Worm (Caenorhabditis elegans) whole organism, early embryonic: ENCODE measurements around the gene msp-142.

Source experiments
- B0310.2 ChIP-seq: sonication (generic microtip); optimal IDR thresholded peaks from 2 replicates; lab custom pipeline; 2016; ENCODE audit warnings: mild to moderate bottlenecking, missing genetic modification characterization, missing compliant biosample characterization
- F13C5.2 ChIP-seq: sonication (generic microtip); optimal IDR thresholded peaks from 2 replicates; lab custom pipeline; 2017; ENCODE audit warnings: mild to moderate bottlenecking, missing genetic modification characterization, inconsistent platforms, missing compliant biosample characterization
- aly-1 ChIP-seq: sonication (generic microtip); optimal IDR thresholded peaks from 2 replicates; lab custom pipeline; 2016; ENCODE audit warnings: missing genetic modification characterization, missing compliant biosample characterization
- ama-1 ChIP-seq: fragments of 150-350 bp; optimal IDR thresholded peaks from 2 replicates; lab custom pipeline; 2014
- ceh-13 ChIP-seq: fragments of 200-800 bp; sonication (Bioruptor generic); optimal IDR thresholded peaks from 2 replicates; lab custom pipeline; 2018; ENCODE audit warnings: mild to moderate bottlenecking, missing genetic modification characterization, missing compliant biosample characterization
- ceh-36 ChIP-seq: sonication (generic microtip); optimal IDR thresholded peaks from 2 replicates; lab custom pipeline; 2016; ENCODE audit warnings: missing genetic modification characterization, inconsistent platforms, missing compliant biosample characterization
- ets-7 ChIP-seq: sonication (generic microtip); optimal IDR thresholded peaks from 2 replicates; lab custom pipeline; 2016; ENCODE audit warnings: missing genotype, missing genetic modification characterization, missing compliant biosample characterization
- flt-1 ChIP-seq: fragments of 200-800 bp; sonication (Bioruptor generic); IDR thresholded peaks from 2 replicates; pipeline ENCODE4 v1.3.6; 2022; ENCODE audit warnings: missing genetic modification characterization, missing compliant biosample characterization
- hmbx-1 ChIP-seq: sonication (generic microtip); optimal IDR thresholded peaks from 2 replicates; lab custom pipeline; 2016; ENCODE audit warnings: mild to moderate bottlenecking, missing genetic modification characterization, missing compliant biosample characterization
- hmg-4 ChIP-seq: fragments of 200-800 bp; sonication (Bioruptor generic); optimal IDR thresholded peaks from 2 replicates; lab custom pipeline; 2018; ENCODE audit warnings: mild to moderate bottlenecking, missing genetic modification characterization, missing compliant biosample characterization
- hnd-1 ChIP-seq: sonication (generic microtip); optimal IDR thresholded peaks from 2 replicates; lab custom pipeline; 2016; ENCODE audit warnings: missing genetic modification characterization, missing compliant biosample characterization
- pes-1 ChIP-seq: fragments of 200-800 bp; sonication (Bioruptor generic); IDR thresholded peaks from 2 replicates; pipeline ENCODE4 v1.3.6; 2022; ENCODE audit warnings: missing genetic modification reagents, missing genetic modification characterization, missing compliant biosample characterization
- scrt-1 ChIP-seq: fragments of 200-800 bp; sonication (Bioruptor generic); IDR thresholded peaks from 2 replicates; pipeline ENCODE4 v1.3.6; 2022; ENCODE audit warnings: missing genetic modification characterization, missing compliant biosample characterization
- sea-1 ChIP-seq: fragments of 200-800 bp; sonication (Bioruptor generic); conservative IDR thresholded peaks from 2 replicates; pipeline ENCODE4 v1.3.6; 2022; ENCODE audit warnings: missing genetic modification characterization, missing compliant biosample characterization
- tbx-11 ChIP-seq: fragments of 200-800 bp; sonication (Bioruptor generic); IDR thresholded peaks from 2 replicates; pipeline ENCODE4 v1.3.6; 2022; ENCODE audit warnings: missing genetic modification characterization, missing compliant biosample characterization
- tbx-37 ChIP-seq: fragments of 200-800 bp; sonication (Bioruptor generic); conservative IDR thresholded peaks from 2 replicates; pipeline ENCODE4 v1.3.6; 2022; ENCODE audit warnings: missing genetic modification reagents, missing genetic modification characterization, missing compliant biosample characterization
- tra-4 ChIP-seq: sonication (generic microtip); optimal IDR thresholded peaks from 2 replicates; lab custom pipeline; 2017; ENCODE audit warnings: missing genetic modification characterization, missing compliant biosample characterization

msp-142 gene

ce11 chrII:5836153-5836719, 38.5 kb downstream of the msp-142 start, which contains the start of gene fzo-1:
TSS of gene fzo-1 (minus strand) at chrII:5836203.
- TF ChIP-seq F13C5.2 (tag; lab: Kevin White, UChicago), result peak; percentile 26
- no peak for TF ChIP-seq tbx-11 (GFP tag; lab: Robert Waterston, UW)
- no peak for TF ChIP-seq ama-1 (lab: Kevin White, UChicago)
- no peak for TF ChIP-seq hmg-4 (GFP tag; lab: Kevin White, UChicago)
- TF ChIP-seq sea-1, result no peak
- peak; percentile 14 for TF ChIP-seq tra-4 (tag; lab: Kevin White, UChicago)
- peak; percentile 48 for TF ChIP-seq ets-7 (tag; lab: Kevin White, UChicago)
- TF ChIP-seq aly-1 (tag; lab: Kevin White, UChicago), result no peak
- no peak for TF ChIP-seq scrt-1 (GFP tag; lab: Robert Waterston, UW)
- TF ChIP-seq pes-1, result no peak
- peak; percentile 40 for TF ChIP-seq hnd-1 (tag; lab: Kevin White, UChicago)
- no peak for TF ChIP-seq ceh-36
- no peak for TF ChIP-seq flt-1
- TF ChIP-seq hmbx-1, result no peak
- TF ChIP-seq ceh-13 (GFP tag; lab: Kevin White, UChicago), result peak; percentile 36
- TF ChIP-seq B0310.2, result peak; percentile 21
- 0 out of 2 replicates have a peak, but pooled peaks have one; percentile 26 for TF ChIP-seq tbx-37 (GFP tag; lab: Robert Waterston, UW)

- TF ChIP-seq tbx-11 (GFP tag; lab: Robert Waterston, UW), result no peak
- no peak for TF ChIP-seq ama-1 (lab: Kevin White, UChicago)
- TF ChIP-seq hmg-4 (GFP tag; lab: Kevin White, UChicago), result no peak
- no peak for TF ChIP-seq ets-7 (tag; lab: Kevin White, UChicago)
- no peak for TF ChIP-seq aly-1 (tag; lab: Kevin White, UChicago)
- no peak for TF ChIP-seq hnd-1 (tag; lab: Kevin White, UChicago)
- no peak for TF ChIP-seq ceh-13 (GFP tag; lab: Kevin White, UChicago)
- TF ChIP-seq sea-1, result no peak
- no peak for TF ChIP-seq hmbx-1
- no peak for TF ChIP-seq tbx-37 (GFP tag; lab: Robert Waterston, UW)
- TF ChIP-seq scrt-1 (GFP tag; lab: Robert Waterston, UW), result no peak
- TF ChIP-seq tra-4 (tag; lab: Kevin White, UChicago), result no peak
- no peak for TF ChIP-seq ceh-36
- TF ChIP-seq B0310.2, result no peak
- no peak for TF ChIP-seq F13C5.2 (tag; lab: Kevin White, UChicago)
Measured at ce11 chrII:5838453-5838852, 40.7 kb downstream of the msp-142 start, which contains the start of gene ZK1248.15. TSS of gene ZK1248.15 (minus strand) at chrII:5838553.

ce11 chrII:5839227-5839626, 41.5 kb downstream of the msp-142 start, which contains the start of gene ZK1248.19:
TSS of gene ZK1248.19 (minus strand) at chrII:5839414.
- TF ChIP-seq ama-1 (lab: Kevin White, UChicago), result no peak

- no peak for TF ChIP-seq ceh-13 (GFP tag; lab: Kevin White, UChicago)
- no peak for TF ChIP-seq hnd-1 (tag; lab: Kevin White, UChicago)
- no peak for TF ChIP-seq ceh-36
- no peak for TF ChIP-seq hmbx-1
- TF ChIP-seq flt-1, result no peak
- TF ChIP-seq ama-1 (lab: Kevin White, UChicago), result no peak
- no peak for TF ChIP-seq scrt-1 (GFP tag; lab: Robert Waterston, UW)
- TF ChIP-seq B0310.2, result no peak
- TF ChIP-seq sea-1, result no peak
- TF ChIP-seq F13C5.2 (tag; lab: Kevin White, UChicago), result no peak
Measured at ce11 chrII:5841053-5841547, 43.4 kb downstream of the msp-142 start, which contains the start of gene lec-5. TSS of gene lec-5 (minus strand) at chrII:5841103.

- no peak for TF ChIP-seq tbx-11 (GFP tag; lab: Robert Waterston, UW)
- no peak for TF ChIP-seq aly-1 (tag; lab: Kevin White, UChicago)
- TF ChIP-seq hmbx-1, result no peak
- TF ChIP-seq B0310.2, result no peak
- TF ChIP-seq sea-1, result no peak
- no peak for TF ChIP-seq ceh-13 (GFP tag; lab: Kevin White, UChicago)
- no peak for TF ChIP-seq tra-4 (tag; lab: Kevin White, UChicago)
- no peak for TF ChIP-seq flt-1
- TF ChIP-seq hmg-4 (GFP tag; lab: Kevin White, UChicago), result no peak
- TF ChIP-seq pes-1, result no peak
- TF ChIP-seq ceh-36, result no peak
- no peak for TF ChIP-seq scrt-1 (GFP tag; lab: Robert Waterston, UW)
- TF ChIP-seq ets-7 (tag; lab: Kevin White, UChicago), result no peak
- TF ChIP-seq F13C5.2 (tag; lab: Kevin White, UChicago), result no peak
- TF ChIP-seq tbx-37 (GFP tag; lab: Robert Waterston, UW), result no peak
- no peak for TF ChIP-seq ama-1 (lab: Kevin White, UChicago)
- TF ChIP-seq hnd-1 (tag; lab: Kevin White, UChicago), result no peak
Measured at ce11 chrII:5841866-5842265, 44.1 kb downstream of the msp-142 start, which contains the start of gene nep-25. TSS of gene nep-25 (plus strand) at chrII:5842240.

ce11 chrII:5844694-5845129, 47.0 kb downstream of the msp-142 start:
- peak; percentile 67 for TF ChIP-seq scrt-1 (GFP tag; lab: Robert Waterston, UW)
- TF ChIP-seq sea-1, result peak; percentile 89
- peak; percentile 84 for TF ChIP-seq hmbx-1
- peak; percentile 86 for TF ChIP-seq pes-1
- peak; percentile 72 for TF ChIP-seq flt-1
- peak; percentile 88 for TF ChIP-seq B0310.2
- peak; percentile 53 for TF ChIP-seq hnd-1 (tag; lab: Kevin White, UChicago)
- peak; percentile 27 for TF ChIP-seq ceh-13 (GFP tag; lab: Kevin White, UChicago)
- TF ChIP-seq tra-4 (tag; lab: Kevin White, UChicago), result peak; percentile 92
- TF ChIP-seq ama-1 (lab: Kevin White, UChicago), result peak; percentile 100
- peak; percentile 79 for TF ChIP-seq tbx-11 (GFP tag; lab: Robert Waterston, UW)
- TF ChIP-seq hmg-4 (GFP tag; lab: Kevin White, UChicago), result peak; percentile 96
- peak; percentile 39 for TF ChIP-seq tbx-37 (GFP tag; lab: Robert Waterston, UW)
- peak; percentile 96 for TF ChIP-seq ceh-36
- peak; percentile 40 for TF ChIP-seq aly-1 (tag; lab: Kevin White, UChicago)
- TF ChIP-seq ets-7 (tag; lab: Kevin White, UChicago), result peak; percentile 80
- peak; percentile 98 for TF ChIP-seq F13C5.2 (tag; lab: Kevin White, UChicago)
